Worm (Caenorhabditis elegans): ENCODE measurements around the gene sul-2.

- TF ChIP-seq flt-1 (GFP tag; IDR thresholded peaks at IDR 0.05) = no peak
- no peak for TF ChIP-seq tab-1 (GFP tag; IDR thresholded peaks at IDR 0.05)
- TF ChIP-seq klf-2 (GFP tag; conservative IDR thresholded peaks at IDR 0.05) = no peak
Observed at ce11 chrV:8183384-8183783, 25.8 kb downstream of the sul-2 start, which contains the start of gene srp-8.

Data from whole organism, midembryonic.